Worm (Caenorhabditis elegans): Measurements from ENCODE around the gene frpr-1.
A peak's percentile ranks its signal among the peaks of the same experiment; 100 is the strongest.

The frpr-1 gene

ce11 chrX:8088474-8088873 is 41.0 kb downstream of the frpr-1 start, which contains the start of gene vem-1 (continued):
- TF ChIP-seq sdz-12 (GFP tag; optimal IDR thresholded peaks at IDR 0.05) (peak; percentile 18), nhr-77 (tag; optimal IDR thresholded peaks at IDR 0.05) (no peak), zip-2 (tag; optimal IDR thresholded peaks at IDR 0.05) (no peak), hif-1 (tag; optimal IDR thresholded peaks at IDR 0.05) (peak in 1 of 2 experiments; percentile 56), nhr-76 (tag; optimal IDR thresholded peaks at IDR 0.05) (no peak), dve-1 (tag; optimal IDR thresholded peaks at IDR 0.05; ENCODE audit: insufficient read depth) (no peak), lim-7 (GFP tag; IDR thresholded peaks at IDR 0.05) (0 out of 2 replicates have a peak, but pooled peaks have one; percentile 40), snpc-1.2 (GFP tag; IDR thresholded peaks at IDR 0.05) (no peak), aha-1 (tag) (no peak), set-16 (GFP tag; IDR thresholded peaks at IDR 0.05) (no peak), nhr-102 (tag; optimal IDR thresholded peaks at IDR 0.05) (no peak), pha-4 (GFP tag; IDR thresholded peaks at IDR 0.05) (no peak), pha-4 (tag; optimal IDR thresholded peaks at IDR 0.05) (no peak), nhr-41 (GFP tag; IDR thresholded peaks at IDR 0.05) (no peak), D1046.2 (GFP tag; IDR thresholded peaks at IDR 0.05) (no peak), daf-16 (GFP tag; optimal IDR thresholded peaks at IDR 0.05) (no peak), daf-16 (tag; optimal IDR thresholded peaks at IDR 0.05) (no peak), Y48G9A.11 (GFP tag; IDR thresholded peaks at IDR 0.05) (no peak), egl-43 (GFP tag; IDR thresholded peaks at IDR 0.05) (no peak), snpc-4 (tag; optimal IDR thresholded peaks at IDR 0.05) (no peak), nhr-11 (tag; optimal IDR thresholded peaks at IDR 0.05) (no peak), mxl-3 (GFP tag; optimal IDR thresholded peaks at IDR 0.05) (no peak)

DNA sequence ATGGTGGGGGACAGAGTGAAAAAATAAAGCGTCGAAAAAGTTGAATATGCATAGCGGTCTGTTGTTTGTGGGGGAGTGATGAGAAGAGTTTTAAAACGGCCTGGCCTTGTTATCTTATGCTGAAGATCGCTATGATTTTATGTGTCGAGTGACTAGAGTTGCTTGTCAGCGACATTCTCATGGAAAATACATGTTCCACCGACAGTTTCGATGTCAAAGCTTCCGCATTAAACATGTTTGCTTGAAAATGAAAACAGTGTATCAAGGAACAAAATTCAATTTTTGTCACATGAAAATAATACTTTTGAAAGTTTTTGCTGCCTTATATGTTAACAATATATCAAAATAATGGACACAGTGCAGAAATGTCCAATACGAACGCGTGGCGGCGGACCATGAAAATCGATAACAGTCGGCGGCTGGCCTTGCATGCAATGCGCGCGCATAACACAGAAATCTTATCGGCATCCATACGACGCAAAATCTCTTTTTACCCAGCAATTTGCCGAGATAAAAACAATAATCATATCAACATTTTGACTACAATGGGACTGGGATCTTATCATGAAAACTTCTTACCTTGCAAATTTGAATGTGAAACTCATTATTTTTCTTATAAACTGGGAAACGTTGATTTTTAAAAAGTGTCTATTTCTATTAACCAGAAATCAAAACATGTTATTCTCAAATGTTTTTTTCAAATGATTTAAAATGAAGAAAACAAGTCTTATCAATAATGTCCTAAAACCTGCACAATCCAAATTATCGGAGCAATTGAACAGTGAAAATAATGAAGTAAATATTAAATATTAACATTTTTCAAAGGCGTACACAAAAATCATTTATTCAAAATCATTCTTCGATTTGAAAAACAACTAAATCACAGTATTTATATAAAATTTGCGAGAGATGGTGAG is 42.5 kb downstream of the frpr-1 start:
- TF ChIP-seq lin-38 (GFP tag; IDR thresholded peaks at IDR 0.05) (peak; percentile 36; the same call in 1 of the 2 replicates), T20F7.1 (GFP tag; optimal IDR thresholded peaks at IDR 0.05) (peak; percentile 2), gei-8 (GFP tag; optimal IDR thresholded peaks at IDR 0.05) (no peak), ztf-7 (tag; optimal IDR thresholded peaks at IDR 0.05) (no peak), daf-19 (GFP tag; conservative IDR thresholded peaks at IDR 0.05) (no peak), nhr-28 (tag; optimal IDR thresholded peaks at IDR 0.05) (peak; percentile 16), egl-43 (GFP tag; IDR thresholded peaks at IDR 0.05) (no peak), daf-16 (GFP tag; optimal IDR thresholded peaks at IDR 0.05) (no peak), daf-16 (tag; optimal IDR thresholded peaks at IDR 0.05) (peak; percentile 87), ceh-44 (GFP tag; IDR thresholded peaks at IDR 0.05) (no peak), lsy-2 (tag; optimal IDR thresholded peaks at IDR 0.05) (peak in 1 of 2 experiments; percentile 19), aha-1 (tag) (peak; percentile 87), tra-1 (GFP tag; IDR thresholded peaks at IDR 0.05) (no peak), Y5F2A.4 (GFP tag; optimal IDR thresholded peaks at IDR 0.05) (no peak), pqm-1 (tag; optimal IDR thresholded peaks at IDR 0.05) (no peak), hlh-11 (tag; optimal IDR thresholded peaks at IDR 0.05) (peak; percentile 15), attf-4 (tag; optimal IDR thresholded peaks at IDR 0.05) (no peak), zfp-3 (GFP tag; conservative IDR thresholded peaks at IDR 0.05) (peak; percentile 89; the same call in 1 of the 2 replicates), spr-1 (tag; optimal IDR thresholded peaks at IDR 0.05) (no peak), unc-39 (tag; optimal IDR thresholded peaks at IDR 0.05) (no peak), lin-1 (GFP tag; IDR thresholded peaks at IDR 0.05) (no peak), nhr-6 (tag; optimal IDR thresholded peaks at IDR 0.05) (no peak), ceh-28 (tag; optimal IDR thresholded peaks at IDR 0.05) (peak; percentile 18), nhr-10 (tag; optimal IDR thresholded peaks at IDR 0.05) (no peak), dmd-6 (GFP tag; IDR thresholded peaks at IDR 0.05) (peak; percentile 22; the same call in 1 of the 2 replicates), lir-3 (tag; optimal IDR thresholded peaks at IDR 0.05) (no peak), nhr-102 (tag; optimal IDR thresholded peaks at IDR 0.05) (no peak), F10B5.3 (tag; optimal IDR thresholded peaks at IDR 0.05) (no peak), unc-62 (GFP tag; optimal IDR thresholded peaks at IDR 0.05 in 1 of 2) (peak in 1 of 2 experiments; percentile 54), unc-62 (tag; optimal IDR thresholded peaks at IDR 0.05) (no peak), jun-1 (tag; optimal IDR thresholded peaks at IDR 0.05) (no peak), T26A8.4 (GFP tag; IDR thresholded peaks at IDR 0.05) (peak; percentile 47; the same call in 1 of the 2 replicates), mep-1 (tag; optimal IDR thresholded peaks at IDR 0.05) (peak; percentile 45)
